Worm (Caenorhabditis elegans) whole organism, early embryonic: ENCODE data around the gene msp-74.

ENCODE experiments used
- ceh-13 ChIP-seq: fragments of 200-800 bp; sonication (Bioruptor generic); optimal IDR thresholded peaks from 2 replicates; lab custom pipeline; 2018; ENCODE audit warnings: mild to moderate bottlenecking, missing genetic modification characterization, missing compliant biosample characterization
- tbx-37 ChIP-seq: fragments of 200-800 bp; sonication (Bioruptor generic); conservative IDR thresholded peaks from 2 replicates; pipeline ENCODE4 v1.3.6; 2022; ENCODE audit warnings: missing genetic modification reagents, missing genetic modification characterization, missing compliant biosample characterization

DNA sequence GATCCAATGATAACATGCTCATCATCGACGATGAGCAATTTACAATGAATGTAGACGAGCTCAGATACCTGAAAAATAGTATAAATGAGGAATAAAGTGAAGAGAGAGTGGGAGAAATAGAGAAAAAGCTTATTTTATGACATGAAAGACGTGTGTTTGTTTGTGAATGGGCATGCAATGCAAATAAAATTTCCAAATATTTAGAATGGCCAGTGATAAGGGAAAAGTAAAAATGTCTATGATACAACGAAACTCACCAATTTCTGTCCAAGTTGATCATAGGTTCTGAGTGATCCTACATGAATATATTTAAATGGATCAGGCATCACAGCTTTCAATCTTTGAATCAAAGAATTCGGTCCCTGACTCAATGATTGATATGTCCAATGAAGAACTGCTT is 29.0 kb downstream of the msp-74 start:
- TF ChIP-seq tbx-37 (GFP tag; lab: Robert Waterston, UW): no peak
- TF ChIP-seq ceh-13 (GFP tag; lab: Kevin White, UChicago): no peak
